Fruit fly (Drosophila melanogaster): Measurements from ENCODE around the gene CG15186.

DNA sequence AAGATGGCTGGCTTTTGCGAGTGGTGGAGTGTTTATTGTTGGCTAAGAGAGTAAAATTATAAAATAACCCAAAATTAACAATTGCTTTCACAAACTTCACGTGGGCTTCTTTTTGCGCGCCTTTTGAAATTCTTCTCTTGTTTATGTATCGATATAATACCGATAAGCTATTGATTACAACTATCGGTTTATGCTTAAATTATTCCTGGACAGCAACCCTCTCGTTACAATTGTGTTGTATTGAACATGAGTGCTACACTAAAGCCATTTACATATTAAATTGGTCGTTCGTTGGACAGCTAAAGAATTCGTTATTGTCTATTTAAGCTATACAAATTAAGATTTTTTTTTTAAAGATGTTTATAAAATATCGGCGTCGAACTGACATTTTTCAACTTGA is 55.9 kb downstream of the CG15186 start:
- TF ChIP-seq usp (GFP tag; optimal IDR thresholded peaks at IDR 0.05) = no peak
- TF ChIP-seq EcR (GFP tag; optimal IDR thresholded peaks at IDR 0.05) = no peak
- no peak for TF ChIP-seq pan (optimal IDR thresholded peaks at IDR 0.05)
- no peak for TF ChIP-seq Dll (optimal IDR thresholded peaks at IDR 0.05)
- TF ChIP-seq CG8478 (optimal IDR thresholded peaks at IDR 0.05) = no peak
- TF ChIP-seq psq (optimal IDR thresholded peaks at IDR 0.05) = no peak

Measured in whole organism.